Worm (Caenorhabditis elegans): Measurements from ENCODE around the gene clec-199.

Gene clec-199

DNA sequence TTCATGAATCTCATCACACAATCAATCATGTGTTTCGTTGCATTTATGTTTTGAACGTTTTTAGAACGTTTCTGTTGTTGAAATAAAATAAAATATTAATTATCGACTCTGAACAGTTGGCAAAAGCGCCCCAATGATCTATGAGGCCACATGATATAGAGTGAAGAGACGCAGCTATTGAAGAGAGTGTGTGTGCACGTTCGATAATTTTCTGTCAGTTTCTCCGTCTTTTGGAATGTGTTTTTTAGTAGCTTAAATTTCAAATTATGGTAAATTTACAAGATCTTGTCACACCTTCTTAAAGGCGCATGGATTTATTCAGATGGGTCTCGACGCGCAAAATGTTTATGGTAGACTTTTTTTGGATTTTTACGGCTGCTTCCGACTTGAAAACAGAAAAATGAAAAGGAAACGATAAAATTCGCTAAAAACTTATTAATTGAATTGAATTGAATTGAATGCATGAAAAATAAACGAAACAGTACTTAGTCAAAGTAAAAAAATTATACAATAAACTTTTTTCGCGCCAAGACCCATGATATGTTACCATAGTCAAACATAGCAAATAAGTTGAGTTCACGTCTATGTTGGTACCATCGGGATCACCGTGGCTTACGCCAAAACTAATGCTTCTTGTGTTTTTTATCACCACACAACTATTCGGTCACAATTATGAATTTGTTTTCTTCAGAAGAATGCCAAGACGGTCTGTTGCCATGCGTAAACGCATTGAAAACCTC, 18.0 kb upstream of the clec-199 start, which contains the start of gene C49C3.15 (continued):
- no peak for TF ChIP-seq nhr-237 (tag; optimal IDR thresholded peaks at IDR 0.05)
- TF ChIP-seq nhr-23 (tag; optimal IDR thresholded peaks at IDR 0.05), result peak; percentile 17
- no peak for TF ChIP-seq nhr-12 (tag; optimal IDR thresholded peaks at IDR 0.05)
- peak; percentile 53 for TF ChIP-seq lin-15B (tag; optimal IDR thresholded peaks at IDR 0.05)
- TF ChIP-seq elt-2 (tag; optimal IDR thresholded peaks at IDR 0.05), result peak; percentile 36
- TF ChIP-seq hmg-11 (tag; optimal IDR thresholded peaks at IDR 0.05), result peak; percentile 45
- no peak for TF ChIP-seq nhr-77 (tag; optimal IDR thresholded peaks at IDR 0.05)
- no peak for TF ChIP-seq ceh-28 (tag; optimal IDR thresholded peaks at IDR 0.05)
- no peak for TF ChIP-seq snpc-4 (tag; optimal IDR thresholded peaks at IDR 0.05)

DNA sequence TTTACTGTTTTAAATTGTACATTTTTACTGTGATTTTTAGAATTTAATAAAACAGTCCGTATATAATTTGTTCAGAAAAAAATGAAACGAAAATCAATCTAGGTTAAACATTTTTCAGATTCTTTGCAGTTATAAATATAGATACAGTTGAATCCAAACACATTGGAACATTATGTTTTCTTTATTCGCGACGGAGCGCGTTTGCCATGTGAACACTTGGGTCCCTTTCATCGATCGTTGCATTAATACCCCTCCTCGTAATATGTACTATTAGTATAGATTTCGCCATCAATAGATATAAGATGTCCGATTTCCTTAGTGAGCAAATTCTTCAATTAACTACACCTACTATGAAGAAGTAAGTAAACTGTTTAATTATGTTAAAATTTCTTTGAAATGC, 16.7 kb upstream of the clec-199 start, which contains the start of gene C49C3.8:
TSS of gene C49C3.8 (plus strand) at position 173 of the 400 bp plus-strand sequence.
- TF ChIP-seq egl-5 (tag; optimal IDR thresholded peaks at IDR 0.05) (peak; percentile 14), nfya-1 (tag; optimal IDR thresholded peaks at IDR 0.05; ENCODE audit: insufficient read depth) (peak; percentile 24), pha-4 (tag; optimal IDR thresholded peaks at IDR 0.05) (peak; percentile 26), daf-12 (tag; optimal IDR thresholded peaks at IDR 0.05) (no peak)

DNA sequence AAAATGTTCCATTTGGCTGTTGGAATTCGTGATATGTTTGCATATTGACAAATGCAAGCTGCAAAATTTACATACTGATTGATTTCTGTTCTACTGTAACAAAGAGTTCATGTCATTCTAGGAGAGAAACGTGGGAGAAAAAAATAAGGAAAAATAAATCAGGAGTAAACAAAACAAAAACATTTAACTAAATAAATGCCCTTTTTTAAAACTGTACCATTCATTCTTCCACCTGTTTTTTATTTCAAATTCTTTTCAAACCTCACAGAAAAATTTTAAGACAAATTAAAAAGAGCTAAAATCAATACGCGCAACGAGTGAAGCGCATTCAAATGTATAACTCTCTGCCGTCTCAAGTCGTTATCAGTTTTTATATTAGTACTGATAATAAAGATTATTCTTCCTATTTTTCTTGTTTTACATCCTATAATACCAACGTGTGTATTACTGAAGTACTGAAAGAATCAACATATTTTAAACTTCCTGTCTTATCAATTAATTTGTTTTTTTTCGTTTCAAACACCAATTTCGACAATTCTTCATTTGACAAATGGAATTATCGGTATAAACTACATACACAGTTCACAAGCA, 12.7 kb upstream of the clec-199 start, which contains the start of gene C49C3.10:
TSS of gene C49C3.10 (minus strand) at position 51 of the 591 bp plus-strand sequence.
- no peak for TF ChIP-seq R02D3.7 (tag; optimal IDR thresholded peaks at IDR 0.05)
- TF ChIP-seq eor-1 (tag; optimal IDR thresholded peaks at IDR 0.05), result no peak
- peak; percentile 94 for TF ChIP-seq elt-2 (tag; optimal IDR thresholded peaks at IDR 0.05)
- peak; percentile 88 for TF ChIP-seq pqm-1 (tag; optimal IDR thresholded peaks at IDR 0.05)
- TF ChIP-seq mdl-1 (tag; optimal IDR thresholded peaks at IDR 0.05), result no peak
- TF ChIP-seq fkh-10 (GFP tag; optimal IDR thresholded peaks at IDR 0.05), result no peak
- TF ChIP-seq nhr-23 (tag; optimal IDR thresholded peaks at IDR 0.05), result no peak
- peak; percentile 65 for TF ChIP-seq pha-4 (tag; optimal IDR thresholded peaks at IDR 0.05)
- TF ChIP-seq ZK546.5 (tag; optimal IDR thresholded peaks at IDR 0.05), result no peak
- no peak for TF ChIP-seq unc-62 (GFP tag; optimal IDR thresholded peaks at IDR 0.05)
- TF ChIP-seq ztf-4 (tag; optimal IDR thresholded peaks at IDR 0.05), result no peak
- no peak for TF ChIP-seq nhr-12 (tag; optimal IDR thresholded peaks at IDR 0.05)
- TF ChIP-seq ztf-11 (tag; optimal IDR thresholded peaks at IDR 0.05), result no peak
- TF ChIP-seq jun-1 (tag; optimal IDR thresholded peaks at IDR 0.05), result peak; percentile 80
- TF ChIP-seq lin-15B (tag; optimal IDR thresholded peaks at IDR 0.05), result no peak

DNA sequence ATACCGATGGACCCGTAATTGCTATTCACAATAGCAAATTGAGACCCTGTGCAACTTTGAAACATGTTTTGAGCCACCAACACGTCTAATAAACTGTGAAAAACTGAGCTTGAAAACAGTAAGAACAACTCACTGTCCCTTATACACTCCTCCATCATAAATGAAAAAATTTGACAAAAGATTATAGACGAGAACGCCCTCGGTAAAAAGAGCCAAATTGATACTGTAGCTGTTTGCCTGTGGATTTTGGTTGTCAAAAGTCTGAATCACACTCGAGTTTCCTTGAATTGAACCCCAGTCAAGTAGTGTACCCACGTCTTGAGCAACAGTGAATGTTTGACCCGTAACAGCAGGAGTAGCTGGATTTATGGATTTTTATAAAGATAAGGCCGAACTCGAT, 10.7 kb upstream of the clec-199 start:
- TF ChIP-seq lin-15B (tag; optimal IDR thresholded peaks at IDR 0.05) (no peak), nhr-25 (tag; optimal IDR thresholded peaks at IDR 0.05) (no peak), sea-2 (GFP tag; optimal IDR thresholded peaks at IDR 0.05) (no peak), ceh-82 (tag; optimal IDR thresholded peaks at IDR 0.05) (no peak), lin-39 (tag; optimal IDR thresholded peaks at IDR 0.05) (no peak), ztf-11 (tag; optimal IDR thresholded peaks at IDR 0.05) (no peak), tbx-2 (tag; optimal IDR thresholded peaks at IDR 0.05) (no peak), nfya-1 (tag; optimal IDR thresholded peaks at IDR 0.05; ENCODE audit: insufficient read depth) (no peak), aly-2 (tag; optimal IDR thresholded peaks at IDR 0.05) (no peak), mml-1 (tag; optimal IDR thresholded peaks at IDR 0.05) (no peak), fkh-2 (tag; optimal IDR thresholded peaks at IDR 0.05) (no peak), hmg-11 (tag; optimal IDR thresholded peaks at IDR 0.05) (no peak)

DNA sequence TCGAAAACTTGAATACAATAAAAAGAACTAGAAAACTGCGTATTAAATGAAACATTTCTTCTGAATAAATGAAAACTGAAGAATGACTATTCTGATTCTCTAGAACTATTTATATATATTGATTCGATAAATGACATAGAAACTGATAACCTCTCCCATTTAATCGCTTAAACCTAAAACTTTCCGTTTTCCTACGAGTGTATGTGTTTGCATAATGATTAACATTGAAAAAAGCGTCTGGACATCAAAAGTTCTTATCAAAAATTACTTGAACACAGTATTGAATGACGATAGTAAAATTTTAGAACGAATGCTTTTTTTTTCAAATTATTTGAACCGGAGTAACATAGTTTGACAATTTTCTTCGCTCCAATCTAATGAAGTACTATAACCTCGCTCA, 9.5 kb upstream of the clec-199 start, which contains the start of gene C49C3.9:
TSS of gene C49C3.9 (minus strand) at position 136 of the 400 bp plus-strand sequence.
- TF ChIP-seq elt-2 (tag; optimal IDR thresholded peaks at IDR 0.05) (peak; percentile 92), jun-1 (tag; optimal IDR thresholded peaks at IDR 0.05) (no peak), pqm-1 (tag; optimal IDR thresholded peaks at IDR 0.05) (peak; percentile 85)
